Fruit fly (Drosophila melanogaster): ENCODE measurements around the gene CG15721.

Gene CG15721

dm6 chrX:12929817-12930216 is 40.7 kb upstream of the CG15721 start (continued):
- TF ChIP-seq Hr3 (GFP tag; optimal IDR thresholded peaks at IDR 0.05): no peak
- no peak for TF ChIP-seq CG1602 (GFP tag; optimal IDR thresholded peaks at IDR 0.05)
- TF ChIP-seq MBD-R2 (GFP tag; IDR thresholded peaks at IDR 0.05): no peak
- TF ChIP-seq ham (GFP tag; IDR thresholded peaks at IDR 0.05): no peak
- no peak for TF ChIP-seq cas (GFP tag; IDR thresholded peaks at IDR 0.05)
- TF ChIP-seq lilli (GFP tag; optimal IDR thresholded peaks at IDR 0.05): no peak
- no peak for TF ChIP-seq CG9437 (GFP tag; optimal IDR thresholded peaks at IDR 0.05)
- TF ChIP-seq cg (GFP tag; optimal IDR thresholded peaks at IDR 0.05): peak; percentile 75
- no peak for TF ChIP-seq CG17385 (GFP tag; optimal IDR thresholded peaks at IDR 0.05)
- no peak for TF ChIP-seq HmgZ (tag; optimal IDR thresholded peaks at IDR 0.05)
- TF ChIP-seq kni (GFP tag; optimal IDR thresholded peaks at IDR 0.05): no peak
- TF ChIP-seq CG6175 (GFP tag; IDR thresholded peaks at IDR 0.05): no peak
- TF ChIP-seq pros (GFP tag; optimal IDR thresholded peaks at IDR 0.05): peak; percentile 68
- TF ChIP-seq CG11696 (GFP tag; IDR thresholded peaks at IDR 0.05): no peak
- no peak for TF ChIP-seq zen2 (GFP tag; IDR thresholded peaks at IDR 0.05; ENCODE audit: partially characterized antibody)
- no peak for TF ChIP-seq CG15073 (GFP tag; optimal IDR thresholded peaks at IDR 0.05)
- no peak for TF ChIP-seq gce (GFP tag; IDR thresholded peaks at IDR 0.05)
- no peak for TF ChIP-seq CG11504 (tag; optimal IDR thresholded peaks at IDR 0.05)
- no peak for TF ChIP-seq gcm (GFP tag; optimal IDR thresholded peaks at IDR 0.05)
- TF ChIP-seq CG6854 (GFP tag; optimal IDR thresholded peaks at IDR 0.05): no peak
- peak; percentile 36 to 42 for TF ChIP-seq Trl (optimal IDR thresholded peaks at IDR 0.05)
- no peak for TF ChIP-seq Trl (GFP tag; optimal IDR thresholded peaks at IDR 0.05)
- 0 out of 2 replicates have a peak, but pooled peaks have one; percentile 8 for TF ChIP-seq CG32532 (GFP tag; IDR thresholded peaks at IDR 0.05)
- no peak for TF ChIP-seq CG14014 (GFP tag; IDR thresholded peaks at IDR 0.05)
- no peak for TF ChIP-seq Pdp1 (GFP tag; optimal IDR thresholded peaks at IDR 0.05)
- TF ChIP-seq Blimp-1 (GFP tag; optimal IDR thresholded peaks at IDR 0.05): no peak
- TF ChIP-seq Dp (GFP tag; optimal IDR thresholded peaks at IDR 0.05): no peak
- no peak for TF ChIP-seq D19B (GFP tag; optimal IDR thresholded peaks at IDR 0.05)
- no peak for TF ChIP-seq CG6765 (GFP tag; optimal IDR thresholded peaks at IDR 0.05)
- no peak for TF ChIP-seq dm (GFP tag; optimal IDR thresholded peaks at IDR 0.05)
- peak; percentile 77 for TF ChIP-seq abd-A (tag; optimal IDR thresholded peaks at IDR 0.05)
- TF ChIP-seq CG8359 (GFP tag; optimal IDR thresholded peaks at IDR 0.05; ENCODE audit: borderline replicate concordance): no peak
- TF ChIP-seq CG4617 (GFP tag; optimal IDR thresholded peaks at IDR 0.05; ENCODE audit: borderline replicate concordance): no peak
- TF ChIP-seq chm (GFP tag; IDR thresholded peaks at IDR 0.05): no peak
- no peak for TF ChIP-seq CG34224 (GFP tag; IDR thresholded peaks at IDR 0.05; ENCODE audit: partially characterized antibody)
- TF ChIP-seq CG18599 (GFP tag; optimal IDR thresholded peaks at IDR 0.05): no peak
- no peak for TF ChIP-seq ab (GFP tag; optimal IDR thresholded peaks at IDR 0.05)
- no peak for TF ChIP-seq ase (GFP tag; IDR thresholded peaks at IDR 0.05)
- no peak for TF ChIP-seq CG4730 (GFP tag; IDR thresholded peaks at IDR 0.05)
- TF ChIP-seq nerfin-2 (GFP tag; IDR thresholded peaks at IDR 0.05; ENCODE audit: partially characterized antibody): no peak
- TF ChIP-seq mam (GFP tag; optimal IDR thresholded peaks at IDR 0.05): no peak
- no peak for TF ChIP-seq da (GFP tag; optimal IDR thresholded peaks at IDR 0.05)
- TF ChIP-seq fru (optimal IDR thresholded peaks at IDR 0.05): no peak
- no peak for TF ChIP-seq NC2α (GFP tag; optimal IDR thresholded peaks at IDR 0.05)
